Fruit fly (Drosophila melanogaster) whole organism, pupa: Measurements from ENCODE around the gene CG8673.
A peak's percentile ranks its signal among the peaks of the same experiment; 100 is the strongest.

Experiments used
- CG10348 ChIP-seq: fragments of 200-800 bp; sonication (Bioruptor generic); IDR thresholded peaks from 2 replicates; pipeline ENCODE4 v1.3.6; 2022; ENCODE audit warnings: missing biosample characterization, missing genetic modification characterization
- CG12605 ChIP-seq: fragments of 200-800 bp; sonication (Bioruptor generic); IDR thresholded peaks from 2 replicates; pipeline ENCODE4 v1.3.6; 2022; ENCODE audit warnings: missing biosample characterization, missing genetic modification characterization
- CG13204 ChIP-seq: fragments of 200-800 bp; sonication (Bioruptor generic); optimal IDR thresholded peaks from 2 replicates; lab custom pipeline; 2018; ENCODE audit warnings: missing biosample characterization, mild to moderate bottlenecking, missing genetic modification characterization, moderate library complexity
- CG14655 ChIP-seq: fragments of 200-800 bp; sonication (Bioruptor generic); optimal IDR thresholded peaks from 3 replicates; lab custom pipeline; 2017; ENCODE audit warnings: mild to moderate bottlenecking, missing biosample characterization, missing genetic modification reagents, missing genetic modification characterization
- CG15710 ChIP-seq: fragments of 200-800 bp; sonication (Bioruptor generic); optimal IDR thresholded peaks from 2 replicates; lab custom pipeline; 2018; ENCODE audit warnings: missing biosample characterization, mild to moderate bottlenecking, missing genetic modification characterization, moderate library complexity
- CG17806 ChIP-seq: fragments of 200-800 bp; sonication (Bioruptor generic); optimal IDR thresholded peaks from 2 replicates; lab custom pipeline; 2018; ENCODE audit warnings: missing biosample characterization, mild to moderate bottlenecking, missing genetic modification characterization, moderate library complexity
- CG32121 ChIP-seq: fragments of 200-800 bp; sonication (Bioruptor generic); IDR thresholded peaks from 2 replicates; pipeline ENCODE4 v1.3.6; 2022; ENCODE audit warnings: missing biosample characterization, missing genetic modification characterization
- CG34367 ChIP-seq: fragments of 200-800 bp; sonication (Bioruptor generic); optimal IDR thresholded peaks from 2 replicates; lab custom pipeline; 2018; ENCODE audit warnings: missing biosample characterization, mild to moderate bottlenecking, missing genetic modification characterization
- CG4496 ChIP-seq: fragments of 200-800 bp; sonication (Bioruptor generic); IDR thresholded peaks from 3 replicates; pipeline ENCODE4 v1.3.6; 2022; ENCODE audit warnings: missing biosample characterization, missing genetic modification characterization
- CG8159 ChIP-seq: fragments of 200-800 bp; sonication (Bioruptor generic); optimal IDR thresholded peaks from 3 replicates; lab custom pipeline; 2018; ENCODE audit warnings: missing biosample characterization, mild to moderate bottlenecking, missing genetic modification characterization, moderate library complexity
- CG8301 ChIP-seq: fragments of 200-800 bp; sonication (Bioruptor generic); optimal IDR thresholded peaks from 2 replicates; lab custom pipeline; 2018; ENCODE audit warnings: missing biosample characterization, mild to moderate bottlenecking, missing genetic modification characterization
- CG9948 ChIP-seq: fragments of 200-800 bp; sonication (Bioruptor generic); optimal IDR thresholded peaks from 2 replicates; lab custom pipeline; 2018; ENCODE audit warnings: missing biosample characterization, mild to moderate bottlenecking, missing genetic modification characterization, moderate library complexity
- D1 ChIP-seq: fragments of 200-800 bp; sonication (Bioruptor generic); optimal IDR thresholded peaks from 2 replicates; lab custom pipeline; 2018; ENCODE audit warnings: missing biosample characterization, mild to moderate bottlenecking, missing genetic modification characterization, moderate library complexity
- EcR ChIP-seq: fragments of 200-800 bp; sonication (Bioruptor generic); optimal IDR thresholded peaks from 3 replicates; lab custom pipeline; 2019; ENCODE audit warnings: missing biosample characterization, missing genetic modification characterization, mild to moderate bottlenecking, moderate library complexity, missing genetic modification reagents
- Ets98B ChIP-seq: fragments of 200-800 bp; sonication (Bioruptor generic); IDR thresholded peaks from 2 replicates; pipeline ENCODE4 v1.3.6; 2022; ENCODE audit warnings: missing biosample characterization, missing genetic modification characterization
- Pif1A ChIP-seq: fragments of 200-800 bp; sonication (Bioruptor generic); optimal IDR thresholded peaks from 3 replicates; lab custom pipeline; 2016; ENCODE audit warnings: missing biosample characterization, missing genetic modification characterization
- Pif1B ChIP-seq: fragments of 200-800 bp; sonication (Bioruptor generic); optimal IDR thresholded peaks from 3 replicates; lab custom pipeline; 2016; ENCODE audit warnings: missing biosample characterization, missing genetic modification characterization
- Snoo ChIP-seq: fragments of 200-800 bp; sonication (Bioruptor generic); optimal IDR thresholded peaks from 3 replicates; lab custom pipeline; 2017; ENCODE audit warnings: missing biosample characterization, mild to moderate bottlenecking, missing genetic modification characterization, inconsistent platforms
- fd96Ca ChIP-seq: fragments of 200-800 bp; sonication (Bioruptor generic); IDR thresholded peaks from 3 replicates; pipeline ENCODE4 v1.3.6; 2022; ENCODE audit warnings: missing biosample characterization, missing genetic modification characterization
- gl ChIP-seq: fragments of 200-800 bp; sonication (Bioruptor generic); optimal IDR thresholded peaks from 2 replicates; lab custom pipeline; 2018; ENCODE audit warnings: missing biosample characterization, mild to moderate bottlenecking, missing genetic modification characterization
- rn ChIP-seq: fragments of 200-800 bp; sonication (Bioruptor generic); IDR thresholded peaks from 2 replicates; pipeline ENCODE4 v1.3.6; 2022; ENCODE audit warnings: missing biosample characterization, missing genetic modification characterization

The CG8673 gene

DNA sequence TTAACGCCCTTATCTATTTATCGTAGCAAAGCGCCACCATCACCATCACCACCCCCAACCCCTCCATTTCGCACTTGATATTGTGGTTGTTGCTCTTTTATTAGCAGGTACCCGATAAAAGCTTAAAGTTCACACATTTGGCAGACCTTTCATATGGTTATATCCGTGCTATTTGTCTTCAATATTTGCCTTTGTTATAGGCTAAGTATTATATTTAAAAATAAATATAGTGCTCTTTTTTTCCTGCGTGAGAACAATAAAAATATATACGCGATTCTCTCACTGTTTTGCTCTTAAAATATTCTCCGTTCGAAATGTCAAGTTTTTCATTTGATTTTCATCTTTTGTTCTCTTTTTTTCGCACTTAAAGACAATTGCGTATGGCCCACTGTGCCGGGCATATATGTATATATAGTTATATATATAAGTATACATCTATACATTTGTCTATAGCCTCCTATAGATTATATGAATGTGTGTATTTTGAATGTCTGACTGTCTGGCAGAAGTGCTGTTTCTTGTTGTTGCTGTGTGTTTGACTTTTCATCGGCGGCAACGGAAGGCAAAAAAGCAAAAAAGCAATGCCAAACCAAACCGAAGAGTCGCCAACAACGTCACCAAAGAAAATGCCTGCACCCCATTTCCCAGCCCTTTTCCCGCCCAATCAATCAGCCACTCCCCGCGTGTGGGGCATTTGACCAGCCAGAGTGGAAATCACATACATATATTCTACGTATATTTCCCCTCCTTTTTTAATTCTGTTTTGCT, 29.9 kb upstream of the CG8673 start:
- TF ChIP-seq Ets98B (GFP tag; lab: Robert Waterston, UW) (peak; percentile 63), EcR (GFP tag; lab: Kevin White, UChicago) (no peak), CG10348 (GFP tag; lab: Robert Waterston, UW) (no peak), CG15710 (tag; lab: Kevin White, UChicago) (no peak), rn (GFP tag; lab: Robert Waterston, UW) (no peak), Snoo (tag; lab: Kevin White, UChicago) (no peak), CG8159 (no peak), fd96Ca (0 out of 3 replicates have a peak, but pooled peaks have one; percentile 55), CG17806 (tag; lab: Kevin White, UChicago) (no peak), CG8301 (tag; lab: Kevin White, UChicago) (no peak), Pif1A (no peak), CG34367 (no peak), Pif1B (GFP tag; lab: Kevin White, UChicago) (no peak), CG13204 (GFP tag; lab: Kevin White, UChicago) (no peak), CG9948 (tag; lab: Kevin White, UChicago) (no peak), CG12605 (GFP tag; lab: Robert Waterston, UW) (peak; percentile 36), gl (tag; lab: Kevin White, UChicago) (no peak), CG14655 (GFP tag; lab: Kevin White, UChicago) (peak; percentile 41), D1 (no peak), CG32121 (GFP tag; lab: Robert Waterston, UW) (peak; percentile 36), CG4496 (no peak)

DNA sequence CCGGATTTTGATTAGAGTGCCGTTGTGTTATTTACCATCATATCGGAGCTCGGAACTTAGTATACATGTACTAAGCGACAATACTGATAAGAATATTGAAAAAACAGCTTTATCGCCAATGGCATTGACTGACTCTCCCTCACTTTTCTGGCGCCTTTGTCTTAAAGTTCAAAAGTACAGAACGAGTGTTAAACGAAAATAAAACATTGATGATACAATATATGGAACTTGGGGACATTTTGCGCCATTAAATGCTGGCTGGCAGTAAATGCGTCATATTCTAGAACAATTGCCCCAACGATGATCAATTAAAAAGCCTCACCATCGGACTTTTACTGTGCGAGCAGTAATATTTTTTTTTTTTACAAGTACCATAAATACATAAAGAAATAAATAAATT, 29.0 kb upstream of the CG8673 start:
- peak; percentile 25 for TF ChIP-seq gl (tag; lab: Kevin White, UChicago)
- TF ChIP-seq Snoo (tag; lab: Kevin White, UChicago) = peak; percentile 10
- TF ChIP-seq CG4496 = no peak
- peak; percentile 72 for TF ChIP-seq EcR (GFP tag; lab: Kevin White, UChicago)

DNA sequence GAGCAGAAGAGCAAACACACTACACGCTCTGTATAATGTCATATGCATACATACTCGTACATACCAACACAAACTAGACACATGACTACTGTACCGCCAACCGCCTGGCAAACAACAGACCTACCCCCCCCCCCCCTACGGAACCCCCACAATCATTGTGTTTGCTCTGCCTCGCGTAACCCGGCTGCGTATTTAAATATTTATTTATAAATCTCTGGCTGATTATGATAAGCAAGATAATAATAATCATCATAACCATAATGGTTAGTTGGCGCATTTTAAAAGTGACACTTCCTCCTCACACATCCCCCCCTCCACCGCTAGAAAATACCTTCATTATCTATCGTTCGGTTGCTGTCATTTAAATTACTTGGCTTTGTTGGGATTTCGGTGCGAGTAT, 26.7 kb upstream of the CG8673 start:
- TF ChIP-seq CG14655 (GFP tag; lab: Kevin White, UChicago) (peak; percentile 1), Pif1A (no peak)
- TF ChIP-seq, all 21 proteins: peak for 1

DNA sequence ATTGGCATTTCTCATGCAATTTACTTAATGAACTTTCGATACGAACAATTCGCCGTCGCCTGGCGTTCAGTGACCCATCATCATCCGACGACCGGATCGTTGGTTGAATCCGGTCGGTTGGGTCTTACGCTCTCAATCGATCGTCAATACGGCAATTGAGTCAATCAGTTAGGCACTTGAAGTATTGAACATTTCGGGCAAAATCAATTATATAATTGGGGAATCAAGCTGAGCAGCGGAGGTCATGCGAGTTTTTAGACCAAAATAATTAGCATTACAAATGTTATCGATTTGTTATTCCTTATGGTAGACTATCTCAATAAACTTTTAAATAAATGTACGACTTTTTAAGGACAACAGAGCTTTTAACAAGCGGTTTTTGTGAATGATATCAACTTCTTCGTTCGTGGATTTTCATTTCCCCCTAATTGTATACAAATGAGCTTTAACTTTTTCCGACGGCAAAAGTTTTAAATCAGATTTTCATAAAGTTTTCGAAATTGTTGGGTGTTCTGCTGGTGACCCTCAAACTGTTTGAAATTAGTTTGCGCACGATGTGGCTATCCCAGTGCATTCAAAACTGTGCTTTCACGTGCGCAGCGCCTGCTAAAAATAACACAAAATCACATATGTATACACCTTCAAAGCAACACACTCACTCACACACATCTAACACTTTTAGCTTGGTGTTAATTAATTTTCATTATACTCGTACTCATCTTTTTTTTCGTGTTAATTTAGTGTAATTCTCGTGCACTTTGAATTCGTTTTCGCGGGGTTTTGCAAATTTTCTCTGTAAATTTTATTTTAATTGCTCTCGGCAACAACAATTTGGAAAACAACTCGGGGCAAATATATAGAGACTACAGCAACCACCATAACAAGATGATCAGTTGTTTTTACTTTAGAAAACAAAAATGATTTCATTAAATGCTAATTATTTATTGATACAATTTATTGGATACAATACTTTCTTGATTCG, 25.9 kb upstream of the CG8673 start:
- no peak for TF ChIP-seq Snoo (tag; lab: Kevin White, UChicago)
- no peak for TF ChIP-seq CG17806 (tag; lab: Kevin White, UChicago)
- no peak for TF ChIP-seq gl (tag; lab: Kevin White, UChicago)
- TF ChIP-seq CG32121 (GFP tag; lab: Robert Waterston, UW) = 0 out of 2 replicates have a peak, but pooled peaks have one; percentile 11
- no peak for TF ChIP-seq CG13204 (GFP tag; lab: Kevin White, UChicago)

- TF ChIP-seq EcR (GFP tag; lab: Kevin White, UChicago) (no peak), CG13204 (GFP tag; lab: Kevin White, UChicago) (no peak), CG8301 (tag; lab: Kevin White, UChicago) (no peak), CG4496 (no peak), CG12605 (GFP tag; lab: Robert Waterston, UW) (no peak), fd96Ca (no peak), CG17806 (tag; lab: Kevin White, UChicago) (no peak), CG8159 (no peak), gl (tag; lab: Kevin White, UChicago) (no peak), Pif1B (GFP tag; lab: Kevin White, UChicago) (no peak), CG14655 (GFP tag; lab: Kevin White, UChicago) (no peak), CG9948 (tag; lab: Kevin White, UChicago) (no peak), CG10348 (GFP tag; lab: Robert Waterston, UW) (no peak), CG32121 (GFP tag; lab: Robert Waterston, UW) (no peak), Ets98B (GFP tag; lab: Robert Waterston, UW) (no peak), CG15710 (tag; lab: Kevin White, UChicago) (no peak), Pif1A (no peak), CG34367 (no peak), rn (GFP tag; lab: Robert Waterston, UW) (no peak), D1 (no peak)
Measured at dm6 chr2L:8099050-8099449, 25.1 kb upstream of the CG8673 start.
